Worm (Caenorhabditis elegans): ENCODE measurements around the gene sri-19.

The sri-19 gene

DNA sequence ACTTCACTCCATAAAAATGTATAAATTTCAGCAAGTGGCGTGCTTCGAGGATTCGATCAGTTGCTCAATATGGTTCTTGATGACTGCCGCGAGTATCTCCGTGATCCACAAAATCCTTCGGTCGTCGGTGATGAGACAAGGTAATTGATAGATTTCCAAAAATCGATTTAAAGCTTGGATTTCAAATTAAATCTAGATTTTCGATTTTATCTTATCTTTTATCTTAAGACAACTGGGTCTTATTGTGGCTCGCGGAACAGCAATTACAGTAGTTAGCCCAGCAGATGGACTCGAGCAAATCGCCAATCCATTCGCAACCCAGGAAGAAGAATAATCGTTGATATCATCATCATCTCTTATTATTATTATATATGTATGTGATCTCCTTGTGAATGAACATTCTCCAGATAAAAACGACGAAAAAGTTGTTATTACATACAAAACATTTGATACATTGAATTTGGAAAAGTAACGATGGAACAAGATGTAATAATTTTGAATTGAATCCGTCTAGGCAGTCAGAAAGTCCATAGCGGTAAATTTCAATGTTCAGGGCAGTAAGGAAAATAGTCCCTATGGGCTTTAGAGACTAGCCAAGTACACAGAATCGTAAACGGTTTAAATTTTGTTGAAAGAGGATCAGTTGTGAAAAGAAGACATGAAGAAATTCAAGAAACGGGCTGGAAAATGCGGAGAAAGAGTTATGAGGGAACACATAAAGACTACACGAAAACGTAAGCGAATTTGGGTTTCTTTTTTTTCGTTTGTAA is 24.2 kb upstream of the sri-19 start:
- TF ChIP-seq C38D4.7 (GFP tag; optimal IDR thresholded peaks at IDR 0.05) (no peak), fkh-6 (tag; optimal IDR thresholded peaks at IDR 0.05) (no peak), syd-9 (tag; optimal IDR thresholded peaks at IDR 0.05) (no peak), ets-4 (tag; optimal IDR thresholded peaks at IDR 0.05) (no peak), ama-1 (optimal IDR thresholded peaks at IDR 0.05) (no peak), zip-5 (tag; optimal IDR thresholded peaks at IDR 0.05) (no peak), fkh-10 (GFP tag; optimal IDR thresholded peaks at IDR 0.05) (no peak), che-1 (tag; optimal IDR thresholded peaks at IDR 0.05) (no peak)

DNA sequence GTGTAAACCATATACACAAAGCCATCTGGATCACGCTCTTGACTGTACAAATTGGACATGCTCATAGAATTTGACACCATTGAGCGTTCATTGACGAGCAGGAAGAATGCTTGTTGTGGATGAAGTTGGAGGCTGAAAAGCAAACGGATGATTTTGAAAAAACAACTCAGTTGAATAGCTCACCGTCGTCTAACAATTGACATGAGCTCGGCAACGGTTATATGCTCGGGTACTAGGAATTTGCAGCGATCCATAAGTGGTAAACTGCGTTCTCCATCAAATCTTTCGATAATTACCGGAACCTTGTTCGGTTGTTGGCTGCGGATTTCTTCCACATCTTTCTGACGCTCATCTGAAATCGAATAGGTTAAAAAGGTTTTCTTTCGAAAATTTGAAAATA is 23.4 kb upstream of the sri-19 start:
- TF ChIP-seq ttx-3 (tag; optimal IDR thresholded peaks at IDR 0.05) (no peak), fax-1 (tag; optimal IDR thresholded peaks at IDR 0.05) (no peak), pha-2 (tag; optimal IDR thresholded peaks at IDR 0.05) (no peak), C38D4.7 (GFP tag; optimal IDR thresholded peaks at IDR 0.05) (no peak), ceh-45 (GFP tag; IDR thresholded peaks at IDR 0.05) (no peak), nhr-232 (tag; optimal IDR thresholded peaks at IDR 0.05) (no peak), ceh-31 (tag; optimal IDR thresholded peaks at IDR 0.05) (no peak), ceh-19 (GFP tag; optimal IDR thresholded peaks at IDR 0.05) (no peak), elt-4 (tag; optimal IDR thresholded peaks at IDR 0.05) (no peak), dve-1 (tag; optimal IDR thresholded peaks at IDR 0.05) (no peak)

DNA sequence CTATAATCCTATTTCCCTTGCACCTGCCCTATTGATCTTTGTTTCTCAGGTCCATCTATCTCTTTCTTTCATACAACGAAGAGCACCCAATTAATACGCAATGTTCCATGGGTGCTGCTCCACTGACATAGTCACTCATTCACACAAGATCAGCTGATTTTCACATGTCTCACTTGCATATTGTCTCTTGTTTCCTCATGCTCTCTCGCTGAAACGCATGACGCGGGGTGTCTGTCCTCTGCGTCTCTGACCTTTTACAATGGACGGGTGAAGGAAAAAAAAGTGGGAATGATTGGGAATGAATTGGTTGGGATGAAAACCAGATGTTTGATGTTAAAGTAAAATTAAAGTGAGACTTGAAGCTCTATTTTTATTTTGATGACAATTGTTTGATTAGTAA is 22.8 kb upstream of the sri-19 start:
- peak; percentile 6 for TF ChIP-seq ceh-48 (tag; optimal IDR thresholded peaks at IDR 0.05)
- TF ChIP-seq hlh-13 (GFP tag; optimal IDR thresholded peaks at IDR 0.05) = no peak
- TF ChIP-seq T23F11.4 (GFP tag; optimal IDR thresholded peaks at IDR 0.05) = no peak
- TF ChIP-seq hlh-30 (tag; optimal IDR thresholded peaks at IDR 0.05; ENCODE audit: insufficient read depth) = peak; percentile 98
- TF ChIP-seq ceh-18 (tag; optimal IDR thresholded peaks at IDR 0.05) = peak; percentile 75
- TF ChIP-seq ttx-3 (tag; optimal IDR thresholded peaks at IDR 0.05) = no peak
- TF ChIP-seq tbx-2 (tag; optimal IDR thresholded peaks at IDR 0.05) = peak; percentile 26
- TF ChIP-seq C38D4.7 (GFP tag; optimal IDR thresholded peaks at IDR 0.05) = no peak
- TF ChIP-seq syd-9 (tag; optimal IDR thresholded peaks at IDR 0.05) = no peak
- no peak for TF ChIP-seq unc-3 (GFP tag; conservative IDR thresholded peaks at IDR 0.05)
- TF ChIP-seq unc-3 (tag; optimal IDR thresholded peaks at IDR 0.05) = no peak
- TF ChIP-seq pha-2 (tag; optimal IDR thresholded peaks at IDR 0.05) = no peak
- peak; percentile 47 for TF ChIP-seq ceh-31 (tag; optimal IDR thresholded peaks at IDR 0.05)
- no peak for TF ChIP-seq mec-3 (tag; optimal IDR thresholded peaks at IDR 0.05; ENCODE audit: borderline replicate concordance)
- peak; percentile 94 for TF ChIP-seq unc-55 (GFP tag; optimal IDR thresholded peaks at IDR 0.05)
- peak; percentile 37 for TF ChIP-seq ceh-34 (tag; optimal IDR thresholded peaks at IDR 0.05)
- no peak for TF ChIP-seq nhr-11 (tag; optimal IDR thresholded peaks at IDR 0.05)
- TF ChIP-seq ceh-2 (tag; optimal IDR thresholded peaks at IDR 0.05) = no peak
- TF ChIP-seq hlh-15 (tag; optimal IDR thresholded peaks at IDR 0.05) = no peak
- no peak for TF ChIP-seq ceh-45 (GFP tag; IDR thresholded peaks at IDR 0.05)
- TF ChIP-seq ztf-16 (tag; optimal IDR thresholded peaks at IDR 0.05) = no peak
- no peak for TF ChIP-seq pax-1 (tag; optimal IDR thresholded peaks at IDR 0.05)
- TF ChIP-seq ref-2 (tag; optimal IDR thresholded peaks at IDR 0.05) = peak; percentile 37
- TF ChIP-seq nfya-1 (tag; optimal IDR thresholded peaks at IDR 0.05) = peak; percentile 50
- TF ChIP-seq pqm-1 (tag; optimal IDR thresholded peaks at IDR 0.05) = no peak
- TF ChIP-seq pros-1 (tag; optimal IDR thresholded peaks at IDR 0.05) = peak; percentile 43
- TF ChIP-seq pha-4 (tag; optimal IDR thresholded peaks at IDR 0.05) = no peak
- TF ChIP-seq ceh-14 (tag; optimal IDR thresholded peaks at IDR 0.05) = peak; percentile 8
- TF ChIP-seq unc-42 (tag; optimal IDR thresholded peaks at IDR 0.05) = peak; percentile 21
- no peak for TF ChIP-seq lim-6 (tag; optimal IDR thresholded peaks at IDR 0.05)
- no peak for TF ChIP-seq ceh-30 (tag; optimal IDR thresholded peaks at IDR 0.05)
- TF ChIP-seq pag-3 (tag; optimal IDR thresholded peaks at IDR 0.05; ENCODE audit: borderline replicate concordance) = no peak
- no peak for TF ChIP-seq Y22D7AL.16 (tag; optimal IDR thresholded peaks at IDR 0.05)
- no peak for TF ChIP-seq eyg-1 (tag; optimal IDR thresholded peaks at IDR 0.05)
- TF ChIP-seq rnt-1 (tag; optimal IDR thresholded peaks at IDR 0.05) = no peak
- TF ChIP-seq unc-86 (tag; optimal IDR thresholded peaks at IDR 0.05) = no peak
- TF ChIP-seq fax-1 (tag; optimal IDR thresholded peaks at IDR 0.05) = peak; percentile 33
- TF ChIP-seq hlh-8 (tag; optimal IDR thresholded peaks at IDR 0.05) = peak; percentile 28
- no peak for TF ChIP-seq pat-9 (tag; optimal IDR thresholded peaks at IDR 0.05)
